Worm (Caenorhabditis elegans) whole organism, late embryonic: ENCODE measurements around the gene F42G4.5.

Source experiments
- C38D4.7 ChIP-seq: fragments of 200-800 bp; sonication (Bioruptor generic); optimal IDR thresholded peaks from 2 replicates; lab custom pipeline; 2018; ENCODE audit warnings: mild to moderate bottlenecking, missing genetic modification characterization, moderate library complexity, missing compliant biosample characterization
- F13H6.1 ChIP-seq: sonication (generic microtip); optimal IDR thresholded peaks from 2 replicates; lab custom pipeline; 2016; ENCODE audit warnings: missing genetic modification characterization, missing compliant biosample characterization
- K02D7.2 ChIP-seq: sonication (generic microtip); optimal IDR thresholded peaks from 2 replicates; lab custom pipeline; 2017; ENCODE audit warnings: mild to moderate bottlenecking, missing genetic modification characterization, missing compliant biosample characterization
- T23F11.4 ChIP-seq: fragments of 200-800 bp; sonication (Bioruptor generic); optimal IDR thresholded peaks from 2 replicates; lab custom pipeline; 2018; ENCODE audit warnings: mild to moderate bottlenecking, missing genetic modification characterization, missing compliant biosample characterization
- ahr-1 ChIP-seq: sonication (generic microtip); optimal IDR thresholded peaks from 2 replicates; lab custom pipeline; 2016; ENCODE audit warnings: missing genetic modification characterization, missing compliant biosample characterization
- ceh-14 ChIP-seq: sonication (generic microtip); optimal IDR thresholded peaks from 2 replicates; lab custom pipeline; 2016; ENCODE audit warnings: missing genotype, missing genetic modification characterization, missing compliant biosample characterization
- ceh-2 ChIP-seq: sonication (generic microtip); optimal IDR thresholded peaks from 2 replicates; lab custom pipeline; 2016; ENCODE audit warnings: missing genotype, missing genetic modification characterization, missing compliant biosample characterization
- ceh-24 ChIP-seq: sonication (generic microtip); optimal IDR thresholded peaks from 2 replicates; lab custom pipeline; 2016; ENCODE audit warnings: mild to moderate bottlenecking, missing genetic modification characterization, missing compliant biosample characterization
- ceh-30 ChIP-seq: fragments of 150-350 bp; optimal IDR thresholded peaks from 2 replicates; lab custom pipeline; 2014; ENCODE audit warnings: missing biosample characterization, missing genetic modification characterization
- ceh-31 ChIP-seq: sonication (generic microtip); optimal IDR thresholded peaks from 2 replicates; lab custom pipeline; 2016; ENCODE audit warnings: missing genetic modification characterization, missing compliant biosample characterization
- ceh-34 ChIP-seq: sonication (generic microtip); optimal IDR thresholded peaks from 2 replicates; lab custom pipeline; 2016; ENCODE audit warnings: mild to moderate bottlenecking, missing genetic modification characterization, missing compliant biosample characterization
- ceh-45 ChIP-seq: fragments of 200-800 bp; sonication (Bioruptor generic); IDR thresholded peaks from 2 replicates; pipeline ENCODE4 v1.3.6; 2022; ENCODE audit warnings: missing genetic modification reagents, missing genetic modification characterization, missing compliant biosample characterization
- ceh-48 ChIP-seq: sonication (generic microtip); optimal IDR thresholded peaks from 2 replicates; lab custom pipeline; 2016; ENCODE audit warnings: missing genetic modification characterization, inconsistent platforms, missing compliant biosample characterization
- ceh-9 ChIP-seq: sonication (generic microtip); optimal IDR thresholded peaks from 2 replicates; lab custom pipeline; 2016; ENCODE audit warnings: mild to moderate bottlenecking, missing genetic modification characterization, inconsistent platforms, missing compliant biosample characterization
- dve-1 ChIP-seq: sonication (generic microtip); optimal IDR thresholded peaks from 2 replicates; lab custom pipeline; 2017; ENCODE audit warnings: antibody characterized with exemption, mild to moderate bottlenecking, missing genetic modification characterization, missing compliant biosample characterization
- elt-2 ChIP-seq: sonication (generic microtip); optimal IDR thresholded peaks from 2 replicates; lab custom pipeline; 2016; ENCODE audit warnings: missing genetic modification reagents, missing genetic modification characterization, missing compliant biosample characterization
- elt-4 ChIP-seq: sonication (generic microtip); optimal IDR thresholded peaks from 2 replicates; lab custom pipeline; 2016; ENCODE audit warnings: missing genetic modification characterization, missing compliant biosample characterization
- eyg-1 ChIP-seq: sonication (generic microtip); optimal IDR thresholded peaks from 2 replicates; lab custom pipeline; 2016; ENCODE audit warnings: missing genotype, missing genetic modification characterization, missing compliant biosample characterization
- fax-1 ChIP-seq: sonication (generic microtip); optimal IDR thresholded peaks from 2 replicates; lab custom pipeline; 2016; ENCODE audit warnings: missing genotype, missing genetic modification characterization, missing compliant biosample characterization
- hlh-13 ChIP-seq: fragments of 200-800 bp; sonication (Bioruptor generic); optimal IDR thresholded peaks from 2 replicates; lab custom pipeline; 2018; ENCODE audit warnings: mild to moderate bottlenecking, missing genetic modification characterization, missing compliant biosample characterization
- hlh-30 ChIP-seq: sonication (generic microtip); optimal IDR thresholded peaks from 2 replicates; lab custom pipeline; 2017; ENCODE audit warnings: antibody characterized with exemption, missing genetic modification characterization, missing compliant biosample characterization; ENCODE audit not compliant: insufficient read depth
- hlh-6 ChIP-seq: sonication (generic microtip); optimal IDR thresholded peaks from 2 replicates; lab custom pipeline; 2016; ENCODE audit warnings: missing genotype, missing genetic modification characterization, missing compliant biosample characterization
- hlh-8 ChIP-seq: sonication (generic microtip); optimal IDR thresholded peaks from 2 replicates; lab custom pipeline; 2016; ENCODE audit warnings: missing genotype, missing genetic modification characterization, missing compliant biosample characterization
- lin-11 ChIP-seq: fragments of 200-800 bp; sonication (Bioruptor generic); optimal IDR thresholded peaks from 2 replicates; lab custom pipeline; 2018; ENCODE audit warnings: mild to moderate bottlenecking, missing genetic modification characterization, missing compliant biosample characterization
- nhr-11 ChIP-seq: fragments of 150-350 bp; optimal IDR thresholded peaks from 2 replicates; lab custom pipeline; 2014; ENCODE audit warnings: missing biosample characterization, missing genetic modification characterization
- nhr-232 ChIP-seq: sonication (generic microtip); optimal IDR thresholded peaks from 2 replicates; lab custom pipeline; 2016; ENCODE audit warnings: missing genetic modification characterization, missing compliant biosample characterization
- odd-2 ChIP-seq: sonication (generic microtip); optimal IDR thresholded peaks from 2 replicates; lab custom pipeline; 2017; ENCODE audit warnings: antibody characterized with exemption, mild to moderate bottlenecking, missing genetic modification characterization, missing compliant biosample characterization
- pat-9 ChIP-seq: fragments of 200-800 bp; sonication (Bioruptor generic); optimal IDR thresholded peaks from 2 replicates; lab custom pipeline; 2018; ENCODE audit warnings: mild to moderate bottlenecking, missing genetic modification characterization, moderate library complexity, missing compliant biosample characterization
- pax-1 ChIP-seq: fragments of 150-350 bp; optimal IDR thresholded peaks from 2 replicates; lab custom pipeline; 2014; ENCODE audit warnings: missing biosample characterization, missing genetic modification characterization
- pha-4 ChIP-seq: fragments of 150-350 bp; optimal IDR thresholded peaks from 2 replicates; lab custom pipeline; 2018; ENCODE audit warnings: missing biosample characterization, missing genetic modification reagents, missing genetic modification characterization
- pqm-1 ChIP-seq: sonication (generic microtip); optimal IDR thresholded peaks from 2 replicates; lab custom pipeline; 2016; ENCODE audit warnings: missing genetic modification characterization, missing compliant biosample characterization
- ref-2 ChIP-seq: sonication (generic microtip); optimal IDR thresholded peaks from 2 replicates; lab custom pipeline; 2016; ENCODE audit warnings: missing genetic modification characterization, missing compliant biosample characterization
- rnt-1 ChIP-seq: sonication (generic microtip); optimal IDR thresholded peaks from 2 replicates; lab custom pipeline; 2016; ENCODE audit warnings: missing genetic modification characterization, missing compliant biosample characterization
- sdc-2 ChIP-seq: sonication (generic microtip); optimal IDR thresholded peaks from 2 replicates; lab custom pipeline; 2016; ENCODE audit warnings: missing genotype, missing genetic modification characterization, missing compliant biosample characterization
- syd-9 ChIP-seq: sonication (generic microtip); optimal IDR thresholded peaks from 2 replicates; lab custom pipeline; 2016; ENCODE audit warnings: mild to moderate bottlenecking, missing genetic modification characterization, moderate library complexity, missing compliant biosample characterization
- ttx-3 ChIP-seq: sonication (generic microtip); optimal IDR thresholded peaks from 2 replicates; lab custom pipeline; 2016; ENCODE audit warnings: missing genetic modification reagents, missing genetic modification characterization, missing compliant biosample characterization
- unc-3 ChIP-seq, 2 experiments: fragments of 200-800 bp in 1 of 2; sonication (Bioruptor generic) in 1 of 2; sonication (generic microtip) in 1 of 2; conservative IDR thresholded peaks in 1 of 2; optimal IDR thresholded peaks in 1 of 2; 2 replicates each; pipeline versions ENCODE4 v1.3.6 to Lab custom; 2016 to 2022; ENCODE audit warnings: missing compliant biosample characterization in 2 of 2, missing genetic modification characterization in 2 of 2, missing genetic modification reagents in 1 of 2
- unc-42 ChIP-seq: sonication (generic microtip); optimal IDR thresholded peaks from 2 replicates; lab custom pipeline; 2016; ENCODE audit warnings: missing genotype, missing genetic modification characterization, missing compliant biosample characterization
- ztf-16 ChIP-seq: sonication (generic microtip); optimal IDR thresholded peaks from 2 replicates; lab custom pipeline; 2017; ENCODE audit warnings: missing genetic modification characterization, missing compliant biosample characterization

F42G4.5 gene

DNA sequence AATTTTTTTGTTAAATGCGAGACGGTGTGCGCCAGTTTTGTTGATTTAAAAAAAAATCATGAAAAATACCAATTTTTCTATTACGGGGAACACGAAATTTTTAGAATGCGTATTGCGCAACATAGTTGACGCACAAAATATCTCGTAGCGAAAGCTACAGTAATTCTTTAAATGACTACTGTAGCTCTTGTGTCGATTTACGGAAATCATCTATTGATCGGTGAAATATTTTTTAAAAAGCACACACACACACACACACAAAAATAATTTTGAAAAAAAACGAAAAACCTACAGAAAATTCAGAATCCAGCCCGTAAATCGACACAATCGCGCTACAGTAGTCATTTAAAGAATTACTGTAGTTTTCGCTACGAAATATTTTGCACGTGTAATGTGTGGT is 18.6 kb downstream of the F42G4.5 start:
- no peak for TF ChIP-seq eyg-1 (tag; lab: Kevin White, UChicago)

DNA sequence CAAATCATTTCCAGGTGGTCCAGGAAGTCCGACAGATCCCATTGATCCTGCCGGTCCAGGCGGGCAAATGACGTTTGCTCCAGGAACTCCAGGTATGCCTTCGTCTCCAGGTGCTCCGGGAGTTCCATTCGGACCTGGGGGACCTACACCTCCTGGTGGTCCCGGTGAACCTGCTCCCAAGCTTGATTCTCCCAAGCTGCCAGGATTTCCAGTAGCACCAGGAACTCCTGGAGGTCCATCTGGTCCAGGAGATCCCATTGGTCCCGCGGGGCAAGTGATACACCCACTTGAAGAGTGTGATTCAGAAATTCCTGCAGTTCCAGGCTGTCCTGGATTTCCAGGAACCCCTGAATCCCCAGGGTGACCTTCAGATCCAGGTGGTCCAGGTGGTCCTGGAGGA is 23.1 kb downstream of the F42G4.5 start:
- TF ChIP-seq elt-4 (tag; lab: Kevin White, UChicago) (no peak), rnt-1 (no peak), sdc-2 (tag; lab: Kevin White, UChicago) (no peak), ceh-31 (tag; lab: Kevin White, UChicago) (no peak), ceh-24 (no peak), hlh-8 (tag; lab: Kevin White, UChicago) (no peak), T23F11.4 (GFP tag; lab: Kevin White, UChicago) (no peak)

DNA sequence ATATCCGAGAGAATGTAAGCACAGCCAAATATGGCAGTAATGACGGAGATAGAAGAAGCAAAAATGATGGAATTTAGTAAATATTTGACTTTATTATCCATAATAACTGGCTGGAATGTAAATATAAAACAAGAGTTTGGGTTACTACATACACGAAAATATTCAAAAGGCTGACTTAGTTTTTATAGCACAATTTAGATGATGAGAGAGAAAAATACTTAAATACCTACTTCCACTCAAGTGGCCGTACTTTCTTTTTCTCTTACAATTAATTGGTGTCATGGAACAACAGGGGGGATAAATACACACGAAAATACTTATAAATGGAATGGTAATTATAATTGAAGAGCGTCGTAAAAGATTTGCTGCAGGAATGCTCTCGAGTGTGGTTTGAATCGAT is 24.9 kb downstream of the F42G4.5 start, which contains the start of gene col-86:
Gene col-86 (minus strand): TSS at position 101 of the 400 bp plus-strand sequence.
- TF ChIP-seq ceh-34 (tag; lab: Kevin White, UChicago) (no peak), fax-1 (tag; lab: Kevin White, UChicago) (no peak), pha-4 (no peak), ttx-3 (no peak), sdc-2 (tag; lab: Kevin White, UChicago) (no peak), ceh-30 (tag; lab: Kevin White, UChicago) (no peak), pat-9 (tag; lab: Kevin White, UChicago) (no peak), hlh-30 (tag; lab: Kevin White, UChicago) (no peak), F13H6.1 (tag; lab: Kevin White, UChicago) (no peak), C38D4.7 (no peak)

DNA sequence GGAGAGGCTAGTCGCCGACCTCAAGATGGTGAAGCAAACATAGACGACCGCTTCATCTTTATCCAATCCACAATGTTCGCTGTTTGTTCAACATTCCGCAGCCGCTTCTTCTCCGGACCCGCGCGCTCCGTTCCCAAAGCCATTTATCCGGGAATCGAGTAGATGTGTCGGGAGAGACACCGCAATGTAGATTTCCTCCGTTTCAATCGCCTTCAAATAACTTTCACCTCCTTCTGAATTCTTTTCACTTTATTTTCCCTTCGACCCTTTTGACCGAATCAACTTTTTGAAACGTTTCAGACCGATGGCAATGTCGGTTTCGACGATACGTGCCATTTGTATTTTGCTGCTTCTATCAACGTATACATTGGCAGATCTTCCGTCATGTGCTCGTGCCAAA is 34.4 kb downstream of the F42G4.5 start, which contains the start of gene pqn-32:
Gene pqn-32 (plus strand): TSS at position 301 of the 400 bp plus-strand sequence.
- no peak for TF ChIP-seq ceh-24
- no peak for TF ChIP-seq ceh-2 (tag; lab: Kevin White, UChicago)
- no peak for TF ChIP-seq odd-2 (tag; lab: Kevin White, UChicago)
- no peak for TF ChIP-seq K02D7.2
- no peak for TF ChIP-seq unc-42 (tag; lab: Kevin White, UChicago)
- TF ChIP-seq rnt-1 = no peak
- TF ChIP-seq lin-11 = no peak
- no peak for TF ChIP-seq pqm-1 (tag; lab: Kevin White, UChicago)
- no peak for TF ChIP-seq ahr-1
- no peak for TF ChIP-seq ceh-14 (tag; lab: Kevin White, UChicago)
- no peak for TF ChIP-seq ref-2 (tag; lab: Kevin White, UChicago)
- no peak for TF ChIP-seq ztf-16 (tag; lab: Kevin White, UChicago)
- TF ChIP-seq syd-9 (tag; lab: Kevin White, UChicago) = no peak
- TF ChIP-seq pax-1 (tag; lab: Kevin White, UChicago) = no peak
- TF ChIP-seq nhr-232 (tag; lab: Kevin White, UChicago) = no peak
- TF ChIP-seq dve-1 (tag; lab: Kevin White, UChicago) = no peak
- no peak for TF ChIP-seq pha-4
- no peak for TF ChIP-seq sdc-2 (tag; lab: Kevin White, UChicago)
- TF ChIP-seq ttx-3 = no peak
- TF ChIP-seq hlh-6 (tag; lab: Kevin White, UChicago) = no peak
- TF ChIP-seq, all 69 proteins: peak for 0

DNA sequence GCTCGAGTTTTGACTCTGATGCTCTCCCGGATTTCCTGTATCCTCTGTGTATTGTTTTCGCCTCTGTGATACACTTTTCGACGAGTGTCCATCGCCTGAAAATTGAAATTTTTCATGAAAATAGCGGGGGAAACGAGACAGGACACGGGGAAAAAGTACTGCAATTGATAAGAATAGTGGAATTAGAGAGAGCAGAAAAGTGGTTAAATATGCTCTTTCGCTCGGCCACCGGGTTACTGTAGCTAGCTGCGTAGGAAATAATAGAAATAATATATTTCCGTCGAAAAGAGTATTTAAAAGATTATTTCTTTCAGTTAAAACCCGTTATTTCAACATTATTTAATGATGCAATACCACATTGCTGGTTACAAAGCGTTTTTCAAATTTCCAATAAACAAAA is 43.4 kb downstream of the F42G4.5 start, which contains the start of gene rict-1:
Gene rict-1 (minus strand): TSS at position 101 of the 400 bp plus-strand sequence.
- TF ChIP-seq ztf-16 (tag; lab: Kevin White, UChicago) (no peak), elt-2 (tag; lab: Kevin White, UChicago) (no peak), ceh-30 (tag; lab: Kevin White, UChicago) (no peak), pha-4 (no peak), ceh-9 (tag; lab: Kevin White, UChicago) (no peak), ceh-48 (tag; lab: Kevin White, UChicago) (no peak), ceh-34 (tag; lab: Kevin White, UChicago) (no peak), hlh-13 (no peak), ceh-45 (GFP tag; lab: Robert Waterston, UW) (no peak), F13H6.1 (tag; lab: Kevin White, UChicago) (no peak), unc-3 (GFP tag; conservative IDR thresholded peaks at IDR 0.05; lab: Robert Waterston, UW) (no peak), unc-3 (tag; optimal IDR thresholded peaks at IDR 0.05; lab: Kevin White, UChicago) (no peak), nhr-11 (tag; lab: Kevin White, UChicago) (no peak), elt-4 (tag; lab: Kevin White, UChicago) (no peak), hlh-30 (tag; lab: Kevin White, UChicago) (no peak), ceh-14 (tag; lab: Kevin White, UChicago) (no peak), odd-2 (tag; lab: Kevin White, UChicago) (no peak), ttx-3 (no peak)
